Worm (Caenorhabditis elegans): ENCODE data around the gene ZK1236.9.

ce11 chrIII:8416871-8417191, 18.1 kb downstream of the ZK1236.9 start:
- no peak for TF ChIP-seq W03F9.2 (tag; optimal IDR thresholded peaks at IDR 0.05)
- no peak for TF ChIP-seq dao-5 (tag; optimal IDR thresholded peaks at IDR 0.05)
- no peak for TF ChIP-seq him-1 (tag; optimal IDR thresholded peaks at IDR 0.05)
